Comparison of ENCODE assay signal across 1 fruit fly cellular context in genomic region chr2L:20661071-20661470, dm6.
TF ChIP-seq lines count a peak whose summit lies in the region.

No protein-coding gene starts in this region.

TF ChIP-seq in whole organism, embryonic, 481 proteins besides CTCF, POLR2A, EP300 and RAD21 (continued from another document):
- TF ChIP-seq Mad (GFP tag; optimal IDR thresholded peaks at IDR 0.05; lab: Kevin White, UChicago) = no peak
- peak; percentile 72 for TF ChIP-seq sens (GFP tag; lab: Kevin White, UChicago)
- TF ChIP-seq GATAe (GFP tag; conservative IDR thresholded peaks at IDR 0.05; lab: Robert Waterston, UW) = no peak
- no peak for TF ChIP-seq bcd (GFP tag; optimal IDR thresholded peaks at IDR 0.05; lab: Kevin White, UChicago)
- TF ChIP-seq CG14014 (GFP tag; IDR thresholded peaks at IDR 0.05; lab: Robert Waterston, UW) = no peak
- TF ChIP-seq Bdp1 (GFP tag; optimal IDR thresholded peaks at IDR 0.05; lab: Kevin White, UChicago) = no peak
- peak; percentile 19; the same call in 1 of the 2 replicates for TF ChIP-seq Xrp1 (GFP tag; IDR thresholded peaks at IDR 0.05; lab: Robert Waterston, UW)
- TF ChIP-seq CG11696 (GFP tag; IDR thresholded peaks at IDR 0.05; lab: Robert Waterston, UW) = no peak
- no peak for TF ChIP-seq CG14667 (GFP tag; IDR thresholded peaks at IDR 0.05; lab: Robert Waterston, UW)
- TF ChIP-seq Ets65A (GFP tag; lab: Kevin White, UChicago) = no peak
- no peak for TF ChIP-seq CG12391 (tag; optimal IDR thresholded peaks at IDR 0.05; lab: Kevin White, UChicago)
- TF ChIP-seq CG10959 (GFP tag; IDR thresholded peaks at IDR 0.05; lab: Robert Waterston, UW) = no peak
- no peak for TF ChIP-seq CG6254 (GFP tag; optimal IDR thresholded peaks at IDR 0.05; lab: Kevin White, UChicago)
- TF ChIP-seq CG10565 (GFP tag; optimal IDR thresholded peaks at IDR 0.05; lab: Kevin White, UChicago) = no peak
- TF ChIP-seq CG17186 (GFP tag; optimal IDR thresholded peaks at IDR 0.05; lab: Kevin White, UChicago) = no peak
TF ChIP-seq in whole organism, embryonic: peak in this region for 9.
